Worm (Caenorhabditis elegans): ENCODE results near the gene F58F12.2.

Gene F58F12.2

ce11 chrII:6373361-6373760, 14.5 kb downstream of the F58F12.2 start:
- no peak for TF ChIP-seq tbx-11 (GFP tag; IDR thresholded peaks at IDR 0.05)
- no peak for TF ChIP-seq hmg-4 (GFP tag; optimal IDR thresholded peaks at IDR 0.05)
- TF ChIP-seq ceh-13 (GFP tag; optimal IDR thresholded peaks at IDR 0.05): no peak
- TF ChIP-seq sea-1 (GFP tag; conservative IDR thresholded peaks at IDR 0.05): no peak
- TF ChIP-seq ama-1 (optimal IDR thresholded peaks at IDR 0.05): no peak
- no peak for TF ChIP-seq F13C5.2 (tag; optimal IDR thresholded peaks at IDR 0.05)
- no peak for TF ChIP-seq flt-1 (GFP tag; IDR thresholded peaks at IDR 0.05)
- no peak for TF ChIP-seq hnd-1 (tag; optimal IDR thresholded peaks at IDR 0.05)
- TF ChIP-seq ceh-36 (tag; optimal IDR thresholded peaks at IDR 0.05): no peak
- no peak for TF ChIP-seq aly-1 (tag; optimal IDR thresholded peaks at IDR 0.05)
- no peak for TF ChIP-seq ets-7 (tag; optimal IDR thresholded peaks at IDR 0.05)
- no peak for TF ChIP-seq tra-4 (tag; optimal IDR thresholded peaks at IDR 0.05)
- no peak for TF ChIP-seq hmbx-1 (tag; optimal IDR thresholded peaks at IDR 0.05)
- TF ChIP-seq pes-1 (GFP tag; IDR thresholded peaks at IDR 0.05): no peak
- no peak for TF ChIP-seq B0310.2 (tag; optimal IDR thresholded peaks at IDR 0.05)
- TF ChIP-seq tbx-37 (GFP tag; conservative IDR thresholded peaks at IDR 0.05): no peak
- no peak for TF ChIP-seq scrt-1 (GFP tag; IDR thresholded peaks at IDR 0.05)

DNA sequence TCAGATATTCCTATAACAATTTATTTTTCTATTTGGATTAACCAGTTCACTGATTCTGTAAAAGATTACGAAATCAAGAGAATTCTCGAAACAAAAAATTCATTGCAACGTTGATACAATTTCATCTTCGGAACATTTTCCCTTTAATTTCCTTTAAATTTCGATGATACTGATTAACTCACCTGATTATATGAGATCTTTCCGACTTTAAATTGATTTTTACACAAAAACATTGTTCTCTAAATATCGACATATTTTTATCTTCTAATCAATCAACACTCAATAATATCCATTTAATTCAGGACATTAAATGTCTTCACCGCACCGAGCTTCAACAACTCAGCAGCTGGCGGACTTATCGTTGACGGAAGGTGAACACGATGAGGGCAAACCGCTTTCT, 16.8 kb downstream of the F58F12.2 start, which contains the start of gene lin-23:
Gene lin-23 (plus strand): TSS at position 301 of the 400 bp plus-strand sequence.
- TF ChIP-seq ceh-13 (GFP tag; optimal IDR thresholded peaks at IDR 0.05) (no peak), ets-7 (tag; optimal IDR thresholded peaks at IDR 0.05) (no peak), scrt-1 (GFP tag; IDR thresholded peaks at IDR 0.05) (no peak)

ce11 chrII:6370110-6370509, 17.7 kb downstream of the F58F12.2 start:
- TF ChIP-seq sea-1 (GFP tag; conservative IDR thresholded peaks at IDR 0.05): no peak
- TF ChIP-seq hnd-1 (tag; optimal IDR thresholded peaks at IDR 0.05): no peak
- peak; percentile 27 for TF ChIP-seq ceh-36 (tag; optimal IDR thresholded peaks at IDR 0.05)
- TF ChIP-seq tbx-37 (GFP tag; conservative IDR thresholded peaks at IDR 0.05): no peak
- TF ChIP-seq hmg-4 (GFP tag; optimal IDR thresholded peaks at IDR 0.05): peak; percentile 50

ce11 chrII:6366696-6367095, 21.1 kb downstream of the F58F12.2 start, which contains the start of gene ctsa-4.1:
TSS of gene ctsa-4.1 (plus strand) at chrII:6366996.
- TF ChIP-seq ets-7 (tag; optimal IDR thresholded peaks at IDR 0.05): no peak
- TF ChIP-seq aly-1 (tag; optimal IDR thresholded peaks at IDR 0.05): no peak
- TF ChIP-seq scrt-1 (GFP tag; IDR thresholded peaks at IDR 0.05): no peak
- no peak for TF ChIP-seq ceh-36 (tag; optimal IDR thresholded peaks at IDR 0.05)
- no peak for TF ChIP-seq hmg-4 (GFP tag; optimal IDR thresholded peaks at IDR 0.05)
- no peak for TF ChIP-seq tbx-37 (GFP tag; conservative IDR thresholded peaks at IDR 0.05)

- TF ChIP-seq hmg-4 (GFP tag; optimal IDR thresholded peaks at IDR 0.05) (no peak), ceh-36 (tag; optimal IDR thresholded peaks at IDR 0.05) (no peak), ama-1 (optimal IDR thresholded peaks at IDR 0.05) (no peak), tbx-37 (GFP tag; conservative IDR thresholded peaks at IDR 0.05) (no peak), sea-1 (GFP tag; conservative IDR thresholded peaks at IDR 0.05) (no peak), aly-1 (tag; optimal IDR thresholded peaks at IDR 0.05) (no peak), ets-7 (tag; optimal IDR thresholded peaks at IDR 0.05) (no peak), flt-1 (GFP tag; IDR thresholded peaks at IDR 0.05) (no peak), B0310.2 (tag; optimal IDR thresholded peaks at IDR 0.05) (no peak), hmbx-1 (tag; optimal IDR thresholded peaks at IDR 0.05) (no peak), scrt-1 (GFP tag; IDR thresholded peaks at IDR 0.05) (no peak), tbx-11 (GFP tag; IDR thresholded peaks at IDR 0.05) (no peak)
These were observed 22.5 kb downstream of the F58F12.2 start, which contains the start of the genes ani-2 and clec-88 for ce11 chrII:6365237-6365815. TSS of gene ani-2 (minus strand) at chrII:6365367. TSS of gene clec-88 (plus strand) at chrII:6365722.

ce11 chrII:6360822-6361221, 27.0 kb downstream of the F58F12.2 start, which contains the start of gene K10B2.4:
TSS of gene K10B2.4 (minus strand) at chrII:6360959.
- peak; percentile 1 for TF ChIP-seq F13C5.2 (tag; optimal IDR thresholded peaks at IDR 0.05)
- TF ChIP-seq tbx-11 (GFP tag; IDR thresholded peaks at IDR 0.05): no peak

DNA sequence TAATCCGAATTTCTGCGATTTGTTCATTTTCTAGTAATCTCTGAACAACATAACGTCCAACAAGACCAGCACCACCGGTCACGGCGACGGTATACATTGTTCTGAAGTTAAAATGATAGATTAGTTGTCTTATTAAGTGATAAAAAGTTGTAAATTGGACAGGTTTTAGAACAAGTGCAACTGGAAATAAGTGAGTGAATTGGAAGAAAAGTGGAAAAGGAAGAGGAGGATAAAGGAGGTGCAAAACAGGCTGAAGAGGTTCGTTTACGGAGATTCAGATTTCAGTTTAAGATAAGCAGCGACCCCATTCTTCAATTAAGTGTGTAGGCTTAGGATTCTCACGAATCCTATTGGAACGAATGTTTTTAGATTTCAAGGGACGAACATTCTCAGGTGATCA, 28.9 kb downstream of the F58F12.2 start, which contains the start of gene C32D5.12:
Gene C32D5.12 (minus strand): TSS at position 101 of the 400 bp plus-strand sequence.
- TF ChIP-seq ceh-13 (GFP tag; optimal IDR thresholded peaks at IDR 0.05) (no peak), pes-1 (GFP tag; IDR thresholded peaks at IDR 0.05) (no peak), flt-1 (GFP tag; IDR thresholded peaks at IDR 0.05) (no peak), F13C5.2 (tag; optimal IDR thresholded peaks at IDR 0.05) (no peak), tbx-11 (GFP tag; IDR thresholded peaks at IDR 0.05) (no peak), hmg-4 (GFP tag; optimal IDR thresholded peaks at IDR 0.05) (no peak), scrt-1 (GFP tag; IDR thresholded peaks at IDR 0.05) (no peak), ceh-36 (tag; optimal IDR thresholded peaks at IDR 0.05) (no peak), ets-7 (tag; optimal IDR thresholded peaks at IDR 0.05) (no peak), sea-1 (GFP tag; conservative IDR thresholded peaks at IDR 0.05) (no peak)

DNA sequence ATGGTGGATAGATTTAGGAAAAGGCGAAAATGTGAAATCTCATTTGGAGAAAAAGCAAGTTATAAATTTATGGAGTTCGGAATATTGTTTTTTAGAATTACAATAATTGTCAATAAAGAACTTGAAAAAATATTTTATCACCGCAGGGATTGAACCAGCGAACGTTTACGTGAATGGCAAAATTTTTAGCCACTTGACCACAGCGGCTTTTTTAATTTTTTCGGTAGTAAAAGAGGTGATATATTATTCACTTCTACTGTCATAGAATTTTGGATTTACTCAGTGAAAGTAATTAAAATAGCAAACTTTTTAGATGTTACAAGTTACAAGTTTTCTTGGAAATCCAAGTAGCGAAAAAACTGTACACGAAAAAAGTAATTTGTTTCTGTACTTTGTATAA, 29.6 kb downstream of the F58F12.2 start:
- TF ChIP-seq sea-1 (GFP tag; conservative IDR thresholded peaks at IDR 0.05) (no peak), hmbx-1 (tag; optimal IDR thresholded peaks at IDR 0.05) (no peak), ets-7 (tag; optimal IDR thresholded peaks at IDR 0.05) (no peak), hmg-4 (GFP tag; optimal IDR thresholded peaks at IDR 0.05) (no peak), aly-1 (tag; optimal IDR thresholded peaks at IDR 0.05) (no peak), ceh-13 (GFP tag; optimal IDR thresholded peaks at IDR 0.05) (no peak), F13C5.2 (tag; optimal IDR thresholded peaks at IDR 0.05) (no peak), tra-4 (tag; optimal IDR thresholded peaks at IDR 0.05) (no peak), pes-1 (GFP tag; IDR thresholded peaks at IDR 0.05) (no peak)

Measured in whole organism, early embryonic.